Worm (Caenorhabditis elegans): ENCODE results near the gene Y46C8AL.11.

ce11 chrIV:3909114-3909513, 34.0 kb upstream of the Y46C8AL.11 start, which contains the start of gene F56D6.13:
- TF ChIP-seq unc-62 (GFP tag; optimal IDR thresholded peaks at IDR 0.05) (no peak), D2030.7 (GFP tag; IDR thresholded peaks at IDR 0.05) (no peak), sptf-2 (GFP tag; optimal IDR thresholded peaks at IDR 0.05) (no peak), F49E8.2 (tag; optimal IDR thresholded peaks at IDR 0.05; ENCODE audit: insufficient read depth) (no peak), nhr-179 (tag; optimal IDR thresholded peaks at IDR 0.05) (no peak), unc-130 (GFP tag; optimal IDR thresholded peaks at IDR 0.05) (no peak), lsl-1 (GFP tag; optimal IDR thresholded peaks at IDR 0.05) (no peak), lag-1 (GFP tag; IDR thresholded peaks at IDR 0.05) (no peak), dpl-1 (GFP tag; optimal IDR thresholded peaks at IDR 0.05) (no peak)
